Fruit fly (Drosophila melanogaster) whole organism, adult: ENCODE data around the gene atl.

Experiments used
- CG11617 ChIP-seq: fragments of 200-800 bp; sonication (Bioruptor generic); optimal IDR thresholded peaks from 2 replicates; lab custom pipeline; 2017; ENCODE audit warnings: mild to moderate bottlenecking, missing biosample characterization, missing genetic modification reagents, missing genetic modification characterization
- CG12768 ChIP-seq: fragments of 200-800 bp; sonication (Bioruptor generic); optimal IDR thresholded peaks from 2 replicates; lab custom pipeline; 2017; ENCODE audit warnings: missing biosample characterization, missing genetic modification characterization, mild to moderate bottlenecking, moderate library complexity, missing genetic modification reagents
- CG14711 ChIP-seq: fragments of 200-800 bp; sonication (Bioruptor generic); optimal IDR thresholded peaks from 2 replicates; lab custom pipeline; 2018; ENCODE audit warnings: missing biosample characterization, mild to moderate bottlenecking, missing genetic modification characterization, moderate library complexity
- CG1620 ChIP-seq: fragments of 200-800 bp; sonication (Bioruptor generic); optimal IDR thresholded peaks from 2 replicates; lab custom pipeline; 2016; ENCODE audit warnings: missing biosample characterization, missing genetic modification characterization
- CG33017 ChIP-seq: fragments of 200-800 bp; sonication (Bioruptor generic); optimal IDR thresholded peaks from 2 replicates; lab custom pipeline; 2018; ENCODE audit warnings: missing biosample characterization, mild to moderate bottlenecking, missing genetic modification characterization, moderate library complexity
- CG5204 ChIP-seq: fragments of 200-800 bp; sonication (Bioruptor generic); optimal IDR thresholded peaks from 2 replicates; lab custom pipeline; 2016; ENCODE audit warnings: missing biosample characterization, missing genetic modification characterization
- CG7045 ChIP-seq: fragments of 200-800 bp; sonication (Bioruptor generic); optimal IDR thresholded peaks from 2 replicates; lab custom pipeline; 2017; ENCODE audit warnings: missing biosample characterization, mild to moderate bottlenecking, missing genetic modification characterization
- CG7101 ChIP-seq: fragments of 200-800 bp; sonication (Bioruptor generic); optimal IDR thresholded peaks from 2 replicates; lab custom pipeline; 2018; ENCODE audit warnings: missing biosample characterization, mild to moderate bottlenecking, missing genetic modification characterization, moderate library complexity
- Clk ChIP-seq: fragments of 200-800 bp; sonication (Bioruptor generic); optimal IDR thresholded peaks from 2 replicates; lab custom pipeline; 2017; ENCODE audit warnings: missing biosample characterization, missing genetic modification characterization
- Crg-1 ChIP-seq: fragments of 200-800 bp; sonication (Bioruptor generic); optimal IDR thresholded peaks from 2 replicates; lab custom pipeline; 2016; ENCODE audit warnings: missing biosample characterization, missing genetic modification characterization
- Hr96 ChIP-seq: fragments of 200-800 bp; sonication (Bioruptor generic); optimal IDR thresholded peaks from 2 replicates; lab custom pipeline; 2016; ENCODE audit warnings: missing biosample characterization, missing genetic modification characterization
- Mnt ChIP-seq: fragments of 200-800 bp; sonication (Bioruptor generic); optimal IDR thresholded peaks from 2 replicates; lab custom pipeline; 2016; ENCODE audit warnings: missing biosample characterization, mild to moderate bottlenecking, missing genetic modification characterization
- bab1 ChIP-seq: fragments of 200-800 bp; sonication (Bioruptor generic); optimal IDR thresholded peaks from 3 replicates; lab custom pipeline; 2019; ENCODE audit warnings: missing biosample characterization, mild to moderate bottlenecking, missing genetic modification characterization, moderate library complexity
- cic ChIP-seq: fragments of 200-800 bp; sonication (Bioruptor generic); optimal IDR thresholded peaks from 2 replicates; lab custom pipeline; 2017; ENCODE audit warnings: missing biosample characterization, mild to moderate bottlenecking, missing genetic modification characterization, moderate library complexity
- cnc ChIP-seq, 2 experiments: fragments of >200 bp; optimal IDR thresholded peaks; 2 replicates each; lab custom pipeline; 2017
- kay ChIP-seq: fragments of 200-800 bp; sonication (Bioruptor generic); peaks from one replicate; lab custom pipeline; 2016; ENCODE audit warnings: missing biosample characterization, missing genetic modification characterization, borderline replicate concordance
- ovo ChIP-seq: fragments of 200-800 bp; sonication (Bioruptor generic); optimal IDR thresholded peaks from 2 replicates; lab custom pipeline; 2016; ENCODE audit warnings: missing biosample characterization, missing genetic modification characterization
- pad ChIP-seq: fragments of 200-800 bp; sonication (Bioruptor generic); optimal IDR thresholded peaks from 3 replicates; lab custom pipeline; 2017; ENCODE audit warnings: missing biosample characterization, missing genetic modification characterization, mild to moderate bottlenecking, moderate library complexity, missing genetic modification reagents
- tj ChIP-seq: fragments of 200-800 bp; sonication (Bioruptor generic); optimal IDR thresholded peaks from 3 replicates; lab custom pipeline; 2017; ENCODE audit warnings: missing biosample characterization, mild to moderate bottlenecking, missing genetic modification characterization, moderate library complexity
- toe ChIP-seq: fragments of 200-800 bp; sonication (Bioruptor generic); optimal IDR thresholded peaks from 2 replicates; lab custom pipeline; 2016; ENCODE audit warnings: missing biosample characterization, missing genetic modification characterization

The atl gene

dm6 chr3R:24588829-24589638 lies 36.4 kb upstream of the atl start:
- TF ChIP-seq cic (GFP tag; lab: Kevin White, UChicago) = peak; percentile 50
- TF ChIP-seq CG7045 (GFP tag; lab: Kevin White, UChicago) = no peak
- TF ChIP-seq cnc (optimal IDR thresholded peaks at IDR 0.05; lab: Kevin White, UChicago) = no peak
- no peak for TF ChIP-seq CG12768 (GFP tag; lab: Kevin White, UChicago)
- no peak for TF ChIP-seq CG7101
- TF ChIP-seq CG5204 (GFP tag; lab: Kevin White, UChicago) = no peak
- TF ChIP-seq pad = no peak
- TF ChIP-seq CG33017 (tag; lab: Kevin White, UChicago) = no peak
- no peak for TF ChIP-seq Hr96 (GFP tag; lab: Kevin White, UChicago)
- TF ChIP-seq bab1 (GFP tag; lab: Kevin White, UChicago) = peak; percentile 35
- peak; percentile 19 for TF ChIP-seq CG11617 (GFP tag; lab: Kevin White, UChicago)
- no peak for TF ChIP-seq kay (GFP tag; lab: Kevin White, UChicago)
- TF ChIP-seq Clk (GFP tag; lab: Kevin White, UChicago) = no peak
- no peak for TF ChIP-seq CG1620
- no peak for TF ChIP-seq CG14711 (tag; lab: Kevin White, UChicago)
- TF ChIP-seq toe (GFP tag; lab: Kevin White, UChicago) = no peak
- TF ChIP-seq Mnt (GFP tag; lab: Kevin White, UChicago) = peak; percentile 21
- no peak for TF ChIP-seq Crg-1 (GFP tag; lab: Kevin White, UChicago)
- TF ChIP-seq ovo = peak; percentile 15
- TF ChIP-seq tj (GFP tag; lab: Kevin White, UChicago) = peak; percentile 35

- no peak for TF ChIP-seq Clk (GFP tag; lab: Kevin White, UChicago)
- no peak for TF ChIP-seq CG7101
Observed at dm6 chr3R:24590276-24590675, 35.2 kb upstream of the atl start.

- no peak for TF ChIP-seq tj (GFP tag; lab: Kevin White, UChicago)
- TF ChIP-seq CG7101 = no peak
- no peak for TF ChIP-seq CG12768 (GFP tag; lab: Kevin White, UChicago)
- no peak for TF ChIP-seq CG11617 (GFP tag; lab: Kevin White, UChicago)
- no peak for TF ChIP-seq Crg-1 (GFP tag; lab: Kevin White, UChicago)
- TF ChIP-seq Hr96 (GFP tag; lab: Kevin White, UChicago) = no peak
- no peak for TF ChIP-seq CG7045 (GFP tag; lab: Kevin White, UChicago)
- no peak for TF ChIP-seq toe (GFP tag; lab: Kevin White, UChicago)
- TF ChIP-seq pad = no peak
- TF ChIP-seq CG5204 (GFP tag; lab: Kevin White, UChicago) = no peak
- no peak for TF ChIP-seq ovo
- TF ChIP-seq CG14711 (tag; lab: Kevin White, UChicago) = no peak
- TF ChIP-seq CG1620 = no peak
- TF ChIP-seq kay (GFP tag; lab: Kevin White, UChicago) = no peak
- TF ChIP-seq Clk (GFP tag; lab: Kevin White, UChicago) = no peak
- TF ChIP-seq cnc (optimal IDR thresholded peaks at IDR 0.05; lab: Kevin White, UChicago) = no peak
- TF ChIP-seq CG33017 (tag; lab: Kevin White, UChicago) = no peak
- TF ChIP-seq cic (GFP tag; lab: Kevin White, UChicago) = no peak
- no peak for TF ChIP-seq bab1 (GFP tag; lab: Kevin White, UChicago)
Observed at dm6 chr3R:24593733-24594132, 31.7 kb upstream of the atl start.

dm6 chr3R:24595330-24596114 lies 29.9 kb upstream of the atl start:
- TF ChIP-seq ovo = no peak
- TF ChIP-seq kay (GFP tag; lab: Kevin White, UChicago) = peak; percentile 53

dm6 chr3R:24596881-24597280 lies 28.6 kb upstream of the atl start:
- peak; percentile 48 for TF ChIP-seq cic (GFP tag; lab: Kevin White, UChicago)
- no peak for TF ChIP-seq Crg-1 (GFP tag; lab: Kevin White, UChicago)

- TF ChIP-seq Hr96 (GFP tag; lab: Kevin White, UChicago) = no peak
- TF ChIP-seq bab1 (GFP tag; lab: Kevin White, UChicago) = no peak
- no peak for TF ChIP-seq pad
- TF ChIP-seq CG11617 (GFP tag; lab: Kevin White, UChicago) = no peak
- TF ChIP-seq tj (GFP tag; lab: Kevin White, UChicago) = peak; percentile 1
- TF ChIP-seq CG5204 (GFP tag; lab: Kevin White, UChicago) = no peak
- TF ChIP-seq Clk (GFP tag; lab: Kevin White, UChicago) = no peak
Observed at dm6 chr3R:24598549-24599204, 26.8 kb upstream of the atl start.
